Fruit fly (Drosophila melanogaster): ENCODE results near the gene Cp7Fc.

The Cp7Fc gene

DNA sequence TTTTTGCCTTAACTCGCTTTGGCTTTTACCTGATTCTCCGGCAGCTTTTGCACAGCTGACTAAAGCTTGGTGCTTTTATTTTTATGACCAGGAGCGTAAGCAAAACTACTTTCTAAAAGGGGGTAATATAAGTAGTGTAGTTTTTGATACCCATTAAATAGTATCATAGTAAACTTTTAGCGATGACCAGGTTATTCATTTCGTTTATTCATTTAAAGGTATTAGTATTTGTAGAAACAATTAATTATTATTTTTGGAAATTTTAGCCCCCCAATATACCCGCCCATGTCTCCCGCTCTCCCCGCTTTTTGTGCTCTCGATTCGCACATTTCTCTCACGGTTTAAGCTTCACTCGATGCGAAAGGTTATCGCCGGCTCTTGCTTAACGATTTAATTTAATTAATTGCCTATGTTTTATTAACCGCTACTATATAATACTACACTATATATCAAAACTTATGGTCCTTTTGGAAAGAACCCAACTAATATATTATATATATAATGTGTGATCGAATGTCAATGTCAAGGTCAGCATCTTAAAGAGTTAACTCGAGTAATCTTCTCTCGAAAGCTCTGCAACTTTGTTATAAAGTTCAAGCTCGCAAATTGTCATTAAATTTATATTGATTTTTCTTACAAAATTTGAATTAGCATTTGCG lies 12.4 kb upstream of the Cp7Fc start, which contains the start of gene Sptr (continued):
- TF ChIP-seq CG34422 (GFP tag; IDR thresholded peaks at IDR 0.05), result peak; percentile 88
- peak; percentile 61 for TF ChIP-seq emc (GFP tag; optimal IDR thresholded peaks at IDR 0.05)
- peak; percentile 86 for TF ChIP-seq H2.0 (GFP tag; IDR thresholded peaks at IDR 0.05)
- peak; percentile 42; the same call in 1 of the 2 replicates for TF ChIP-seq Lim3 (GFP tag; IDR thresholded peaks at IDR 0.05)
- peak; percentile 18 for TF ChIP-seq CG30020 (tag; optimal IDR thresholded peaks at IDR 0.05)
- peak; percentile 82 for TF ChIP-seq salm (tag; optimal IDR thresholded peaks at IDR 0.05)
- TF ChIP-seq CG15601 (tag; optimal IDR thresholded peaks at IDR 0.05), result peak; percentile 58
- peak; percentile 91 for TF ChIP-seq Dek (tag; optimal IDR thresholded peaks at IDR 0.05)
- peak; percentile 55 for TF ChIP-seq jumu (GFP tag; optimal IDR thresholded peaks at IDR 0.05)
- TF ChIP-seq Nf-YB (GFP tag; optimal IDR thresholded peaks at IDR 0.05), result peak; percentile 68
- peak; percentile 14 for TF ChIP-seq Hey (tag; optimal IDR thresholded peaks at IDR 0.05)
- TF ChIP-seq Asciz (GFP tag; optimal IDR thresholded peaks at IDR 0.05), result peak; percentile 76
- peak in 1 of 2 experiments; percentile 63 for TF ChIP-seq Hr78 (GFP tag; optimal IDR thresholded peaks at IDR 0.05)
- no peak for TF ChIP-seq Tbp (GFP tag; optimal IDR thresholded peaks at IDR 0.05)
- TF ChIP-seq Ets65A (GFP tag), result peak; percentile 93
- peak; percentile 2 for TF ChIP-seq CG8089 (GFP tag; optimal IDR thresholded peaks at IDR 0.05)
- TF ChIP-seq CG17612 (GFP tag; IDR thresholded peaks at IDR 0.05), result peak; percentile 81
- TF ChIP-seq CkIIα-i1 (GFP tag; IDR thresholded peaks at IDR 0.05), result no peak
- no peak for TF ChIP-seq NC2α (GFP tag; optimal IDR thresholded peaks at IDR 0.05)
- TF ChIP-seq CG10274 (GFP tag; optimal IDR thresholded peaks at IDR 0.05), result peak; percentile 65
- no peak for TF ChIP-seq z (GFP tag; IDR thresholded peaks at IDR 0.05)
- peak; percentile 3 for TF ChIP-seq Spps (tag; optimal IDR thresholded peaks at IDR 0.05)
- peak; percentile 85 for TF ChIP-seq esg (GFP tag; conservative IDR thresholded peaks at IDR 0.05)
- TF ChIP-seq Mrtf (GFP tag; IDR thresholded peaks at IDR 0.05), result peak; percentile 89
- TF ChIP-seq Rfx (GFP tag; IDR thresholded peaks at IDR 0.05), result peak; percentile 96
- peak; percentile 91 for TF ChIP-seq CG10147 (GFP tag; optimal IDR thresholded peaks at IDR 0.05)
- TF ChIP-seq ara (GFP tag; IDR thresholded peaks at IDR 0.05), result peak; percentile 80
- TF ChIP-seq mam (GFP tag; optimal IDR thresholded peaks at IDR 0.05), result peak; percentile 86
- TF ChIP-seq D19A (tag; optimal IDR thresholded peaks at IDR 0.05), result peak; percentile 79
- TF ChIP-seq CG2199 (GFP tag; IDR thresholded peaks at IDR 0.05), result 0 out of 3 replicates have a peak, but pooled peaks have one; percentile 36
- TF ChIP-seq Trl (optimal IDR thresholded peaks at IDR 0.05), result peak; percentile 35 to 75
- TF ChIP-seq Trl (GFP tag; optimal IDR thresholded peaks at IDR 0.05), result peak; percentile 59
- peak; percentile 68 for TF ChIP-seq CG11723 (GFP tag; optimal IDR thresholded peaks at IDR 0.05)
- no peak for TF ChIP-seq mld (GFP tag; IDR thresholded peaks at IDR 0.05; ENCODE audit: partially characterized antibody)
- peak; percentile 63 for TF ChIP-seq onecut (GFP tag; IDR thresholded peaks at IDR 0.05)
- peak; percentile 72 for TF ChIP-seq ssp (GFP tag; IDR thresholded peaks at IDR 0.05)
- TF ChIP-seq Sox100B (GFP tag; optimal IDR thresholded peaks at IDR 0.05), result peak; percentile 72
- peak; percentile 92 for TF ChIP-seq CG3847 (GFP tag; IDR thresholded peaks at IDR 0.05)
- TF ChIP-seq danr (GFP tag; IDR thresholded peaks at IDR 0.05), result peak; percentile 85
- peak; percentile 85 for TF ChIP-seq Aef1 (GFP tag; IDR thresholded peaks at IDR 0.05)
- peak; percentile 85 for TF ChIP-seq CG4730 (GFP tag; IDR thresholded peaks at IDR 0.05)
- peak; percentile 64 for TF ChIP-seq her (GFP tag; optimal IDR thresholded peaks at IDR 0.05)
- peak; percentile 86 for TF ChIP-seq odd (GFP tag; optimal IDR thresholded peaks at IDR 0.05)
- TF ChIP-seq CG16813 (GFP tag; IDR thresholded peaks at IDR 0.05; ENCODE audit: partially characterized antibody), result no peak
- TF ChIP-seq MTF-1 (GFP tag; optimal IDR thresholded peaks at IDR 0.05; ENCODE audit: borderline replicate concordance), result peak; percentile 51
- peak; percentile 90 for TF ChIP-seq sens (GFP tag)
- peak; percentile 93 for TF ChIP-seq B-H2 (GFP tag; optimal IDR thresholded peaks at IDR 0.05)
- peak; percentile 78 for TF ChIP-seq gcm (GFP tag; optimal IDR thresholded peaks at IDR 0.05)
- peak; percentile 66 for TF ChIP-seq abd-A (tag; optimal IDR thresholded peaks at IDR 0.05)
- peak; percentile 66 for TF ChIP-seq kay (GFP tag; optimal IDR thresholded peaks at IDR 0.05)
- TF ChIP-seq fu2 (GFP tag; optimal IDR thresholded peaks at IDR 0.05), result peak; percentile 64
